ENCODE assay signal across 5 fruit fly cellular contexts in the genomic region with DNA sequence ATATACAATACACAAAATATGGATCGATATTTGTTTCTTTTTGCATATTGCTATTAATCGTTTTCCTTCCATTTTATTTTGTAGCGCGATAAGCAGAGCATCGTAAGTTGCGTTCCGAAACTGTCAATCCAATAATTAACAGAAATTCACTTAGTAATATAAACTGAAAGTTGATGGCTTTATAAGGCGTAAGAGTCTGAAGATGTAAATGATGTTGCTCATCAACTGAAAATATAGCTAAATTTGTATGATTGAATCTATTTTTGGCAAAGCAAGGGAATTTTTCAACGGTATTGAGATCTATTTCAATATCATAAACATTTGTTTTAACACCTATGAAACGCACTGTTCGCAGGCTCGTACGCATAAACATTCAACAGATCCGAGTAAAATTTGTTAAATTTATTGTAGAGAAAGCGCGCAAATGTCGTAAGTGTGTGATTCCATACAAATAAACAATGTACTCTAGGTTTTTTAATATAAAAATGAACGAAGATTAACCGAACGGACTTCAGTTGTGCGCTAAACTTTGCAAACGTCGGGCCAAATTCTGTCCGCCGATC.
A peak's percentile ranks its signal among the peaks of the same experiment; 100 is the strongest.
TF ChIP-seq lines count a peak whose summit lies in the region.

Gene Vago (plus strand): TSS at position 513 of the 563 bp plus-strand sequence.

- no peak for TF ChIP-seq CTCF in whole organism, embryonic (GFP tag; optimal IDR thresholded peaks at IDR 0.05; lab: Kevin White, UChicago)

TF ChIP-seq in whole organism, adult, 20 proteins besides CTCF, POLR2A, EP300 and RAD21:
- TF ChIP-seq pad (GFP tag; optimal IDR thresholded peaks at IDR 0.05; lab: Kevin White, UChicago) = peak; percentile 31
- TF ChIP-seq CG12768 (GFP tag; optimal IDR thresholded peaks at IDR 0.05; lab: Kevin White, UChicago) = peak; percentile 17
- TF ChIP-seq Mnt (GFP tag; optimal IDR thresholded peaks at IDR 0.05; lab: Kevin White, UChicago) = peak; percentile 11
- TF ChIP-seq Clk (GFP tag; optimal IDR thresholded peaks at IDR 0.05; lab: Kevin White, UChicago) = no peak
- TF ChIP-seq bab1 (GFP tag; optimal IDR thresholded peaks at IDR 0.05; lab: Kevin White, UChicago) = no peak
- TF ChIP-seq Hr96 (GFP tag; optimal IDR thresholded peaks at IDR 0.05; lab: Kevin White, UChicago) = peak; percentile 41
- peak; percentile 46 for TF ChIP-seq CG14711 (tag; optimal IDR thresholded peaks at IDR 0.05; lab: Kevin White, UChicago)
- TF ChIP-seq CG33017 (tag; optimal IDR thresholded peaks at IDR 0.05; lab: Kevin White, UChicago) = peak; percentile 33
- TF ChIP-seq cic (GFP tag; optimal IDR thresholded peaks at IDR 0.05; lab: Kevin White, UChicago) = no peak
- TF ChIP-seq CG11617 (GFP tag; optimal IDR thresholded peaks at IDR 0.05; lab: Kevin White, UChicago) = peak; percentile 29
- peak; percentile 70 for TF ChIP-seq CG7101 (tag; optimal IDR thresholded peaks at IDR 0.05; lab: Kevin White, UChicago)
- peak; percentile 5 for TF ChIP-seq kay (GFP tag; lab: Kevin White, UChicago; ENCODE audit: borderline replicate concordance)
TF ChIP-seq in whole organism, adult: peak in this region for 9.

TF ChIP-seq in whole organism, embryonic, 481 proteins besides CTCF, POLR2A, EP300 and RAD21:
- TF ChIP-seq tna (GFP tag; IDR thresholded peaks at IDR 0.05; lab: Robert Waterston, UW; ENCODE audit: partially characterized antibody) (no peak), CG11695 (GFP tag; IDR thresholded peaks at IDR 0.05; lab: Robert Waterston, UW) (0 out of 3 replicates have a peak, but pooled peaks have one; percentile 30), row (GFP tag; IDR thresholded peaks at IDR 0.05; lab: Robert Waterston, UW) (0 out of 3 replicates have a peak, but pooled peaks have one; percentile 15), GATAe (GFP tag; conservative IDR thresholded peaks at IDR 0.05; lab: Robert Waterston, UW) (no peak), nerfin-1 (tag; optimal IDR thresholded peaks at IDR 0.05; lab: Kevin White, UChicago) (no peak), CG6254 (GFP tag; optimal IDR thresholded peaks at IDR 0.05; lab: Kevin White, UChicago) (no peak), CG10959 (GFP tag; IDR thresholded peaks at IDR 0.05; lab: Robert Waterston, UW) (no peak), CG2678 (tag; optimal IDR thresholded peaks at IDR 0.05; lab: Kevin White, UChicago) (peak; percentile 14), CG17361 (GFP tag; IDR thresholded peaks at IDR 0.05; lab: Robert Waterston, UW) (no peak)

TF ChIP-seq in whole organism, prepupa, 60 proteins besides CTCF, POLR2A, EP300 and RAD21 (continues in another document):
- no peak for TF ChIP-seq Eip93F (GFP tag; optimal IDR thresholded peaks at IDR 0.05; lab: Kevin White, UChicago)
- no peak for TF ChIP-seq OdsH (GFP tag; optimal IDR thresholded peaks at IDR 0.05; lab: Kevin White, UChicago)
- TF ChIP-seq fd85E (GFP tag; optimal IDR thresholded peaks at IDR 0.05; lab: Kevin White, UChicago) = no peak
- TF ChIP-seq esn (GFP tag; optimal IDR thresholded peaks at IDR 0.05; lab: Kevin White, UChicago) = peak; percentile 48
- no peak for TF ChIP-seq CG31627 (GFP tag; optimal IDR thresholded peaks at IDR 0.05; lab: Kevin White, UChicago)
- peak; percentile 15 for TF ChIP-seq pdm3 (GFP tag; optimal IDR thresholded peaks at IDR 0.05; lab: Kevin White, UChicago)
- no peak for TF ChIP-seq Blimp-1 (GFP tag; optimal IDR thresholded peaks at IDR 0.05; lab: Kevin White, UChicago)
- peak; percentile 7 for TF ChIP-seq Smox (GFP tag; optimal IDR thresholded peaks at IDR 0.05; lab: Kevin White, UChicago)
- no peak for TF ChIP-seq CG8632 (GFP tag; optimal IDR thresholded peaks at IDR 0.05; lab: Kevin White, UChicago)
- TF ChIP-seq CG11902 (GFP tag; optimal IDR thresholded peaks at IDR 0.05; lab: Kevin White, UChicago) = no peak
- peak; percentile 61 for TF ChIP-seq svp (GFP tag; lab: Kevin White, UChicago)
- TF ChIP-seq CG6163 (GFP tag; IDR thresholded peaks at IDR 0.05; lab: Robert Waterston, UW) = no peak
- no peak for TF ChIP-seq net (GFP tag; optimal IDR thresholded peaks at IDR 0.05; lab: Kevin White, UChicago)
- peak; percentile 47 for TF ChIP-seq Eip78C (GFP tag; lab: Kevin White, UChicago)
- TF ChIP-seq ss (GFP tag; optimal IDR thresholded peaks at IDR 0.05; lab: Kevin White, UChicago) = no peak
- TF ChIP-seq Ets21C (GFP tag; optimal IDR thresholded peaks at IDR 0.05; lab: Kevin White, UChicago) = no peak
- no peak for TF ChIP-seq CG6854 (GFP tag; optimal IDR thresholded peaks at IDR 0.05; lab: Kevin White, UChicago)
- TF ChIP-seq Eip75B (GFP tag; optimal IDR thresholded peaks at IDR 0.05; lab: Kevin White, UChicago) = peak; percentile 2
- peak; percentile 31 for TF ChIP-seq Hr4 (GFP tag; optimal IDR thresholded peaks at IDR 0.05; lab: Kevin White, UChicago)
- no peak for TF ChIP-seq Sox15 (GFP tag; optimal IDR thresholded peaks at IDR 0.05; lab: Kevin White, UChicago)
- TF ChIP-seq CG34406 (GFP tag; optimal IDR thresholded peaks at IDR 0.05; lab: Kevin White, UChicago) = no peak
- peak; percentile 19 for TF ChIP-seq Hr39 (GFP tag; optimal IDR thresholded peaks at IDR 0.05; lab: Kevin White, UChicago)
- TF ChIP-seq CG3919 (GFP tag; optimal IDR thresholded peaks at IDR 0.05; lab: Kevin White, UChicago) = no peak

TF ChIP-seq in whole organism, pupa, 21 proteins besides CTCF, POLR2A, EP300 and RAD21:
- TF ChIP-seq CG32121 (GFP tag; IDR thresholded peaks at IDR 0.05; lab: Robert Waterston, UW) = no peak
- no peak for TF ChIP-seq Ets98B (GFP tag; IDR thresholded peaks at IDR 0.05; lab: Robert Waterston, UW)
- no peak for TF ChIP-seq Pif1A (GFP tag; optimal IDR thresholded peaks at IDR 0.05; lab: Kevin White, UChicago)
- no peak for TF ChIP-seq CG10348 (GFP tag; IDR thresholded peaks at IDR 0.05; lab: Robert Waterston, UW)
- TF ChIP-seq CG8159 (tag; optimal IDR thresholded peaks at IDR 0.05; lab: Kevin White, UChicago) = peak; percentile 26
- TF ChIP-seq Pif1B (GFP tag; optimal IDR thresholded peaks at IDR 0.05; lab: Kevin White, UChicago) = no peak
- TF ChIP-seq CG8301 (tag; optimal IDR thresholded peaks at IDR 0.05; lab: Kevin White, UChicago) = peak; percentile 17

TF ChIP-seq in whole organism, wandering third instar larva, 38 proteins besides CTCF, POLR2A, EP300 and RAD21:
- TF ChIP-seq Vsx2 (GFP tag; optimal IDR thresholded peaks at IDR 0.05; lab: Kevin White, UChicago; ENCODE audit: partially characterized antibody) = no peak
- no peak for TF ChIP-seq Rel (GFP tag; optimal IDR thresholded peaks at IDR 0.05; lab: Kevin White, UChicago)
- peak; percentile 50 for TF ChIP-seq Rel (tag; optimal IDR thresholded peaks at IDR 0.05; lab: Kevin White, UChicago)
- peak; percentile 22 for TF ChIP-seq br (GFP tag; optimal IDR thresholded peaks at IDR 0.05; lab: Kevin White, UChicago)
- TF ChIP-seq dsf (GFP tag; optimal IDR thresholded peaks at IDR 0.05; lab: Kevin White, UChicago; ENCODE audit: borderline replicate concordance) = no peak
- peak; percentile 42 for TF ChIP-seq fru (GFP tag; optimal IDR thresholded peaks at IDR 0.05; lab: Kevin White, UChicago)
- no peak for TF ChIP-seq OdsH (GFP tag; optimal IDR thresholded peaks at IDR 0.05; lab: Kevin White, UChicago)
- TF ChIP-seq Dfd (GFP tag; optimal IDR thresholded peaks at IDR 0.05; lab: Kevin White, UChicago) = no peak
- no peak for TF ChIP-seq CrebA (GFP tag; optimal IDR thresholded peaks at IDR 0.05; lab: Kevin White, UChicago; ENCODE audit: borderline replicate concordance)
- peak; percentile 23 for TF ChIP-seq ey (GFP tag; optimal IDR thresholded peaks at IDR 0.05; lab: Kevin White, UChicago)
- peak; percentile 3 for TF ChIP-seq woc (GFP tag; optimal IDR thresholded peaks at IDR 0.05; lab: Kevin White, UChicago)
- TF ChIP-seq Sp1 (GFP tag; optimal IDR thresholded peaks at IDR 0.05; lab: Kevin White, UChicago) = peak; percentile 34
- TF ChIP-seq Hr83 (GFP tag; optimal IDR thresholded peaks at IDR 0.05; lab: Kevin White, UChicago; ENCODE audit: poor library complexity, severe bottlenecking) = no peak
- TF ChIP-seq Mio (GFP tag; optimal IDR thresholded peaks at IDR 0.05; lab: Kevin White, UChicago) = no peak
- no peak for TF ChIP-seq GATAd (GFP tag; optimal IDR thresholded peaks at IDR 0.05; lab: Kevin White, UChicago)
- TF ChIP-seq HLH106 (tag; optimal IDR thresholded peaks at IDR 0.05; lab: Kevin White, UChicago) = peak; percentile 55
- no peak for TF ChIP-seq sage (GFP tag; optimal IDR thresholded peaks at IDR 0.05; lab: Kevin White, UChicago)
- no peak for TF ChIP-seq CG9705 (GFP tag; optimal IDR thresholded peaks at IDR 0.05; lab: Kevin White, UChicago)
